Fruit fly (Drosophila melanogaster): ENCODE data around the gene CG11970.
A peak's percentile ranks its signal among the peaks of the same experiment; 100 is the strongest.

The CG11970 gene

DNA sequence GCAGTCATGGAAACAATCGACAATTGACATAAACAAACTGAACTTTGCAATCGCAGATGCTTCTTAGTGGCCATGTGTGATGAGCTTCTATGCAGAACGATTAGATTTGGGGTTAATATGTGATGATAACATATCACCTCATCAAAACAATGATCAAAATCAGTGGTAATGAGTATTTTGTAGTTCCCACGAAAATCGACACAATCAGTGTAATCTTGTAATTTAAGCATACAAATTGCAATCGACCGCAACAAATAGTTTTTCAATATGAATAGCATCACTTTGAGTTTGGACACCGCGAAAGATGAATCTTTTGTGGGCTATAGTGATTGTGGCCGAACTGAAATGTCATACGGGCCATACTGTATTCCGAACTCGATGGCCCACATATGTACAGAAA is 12.9 kb downstream of the CG11970 start, which contains the start of gene CG11977:
TSS of gene CG11977 (plus strand) at position 301 of the 400 bp plus-strand sequence.
- TF ChIP-seq CG1620 (GFP tag; optimal IDR thresholded peaks at IDR 0.05): no peak
- TF ChIP-seq Mnt (GFP tag; optimal IDR thresholded peaks at IDR 0.05): no peak
- no peak for TF ChIP-seq cic (GFP tag; optimal IDR thresholded peaks at IDR 0.05)
- TF ChIP-seq Hr96 (GFP tag; optimal IDR thresholded peaks at IDR 0.05): no peak
- TF ChIP-seq CG7045 (GFP tag; optimal IDR thresholded peaks at IDR 0.05): no peak
- no peak for TF ChIP-seq cnc (optimal IDR thresholded peaks at IDR 0.05)
- TF ChIP-seq ovo (GFP tag; optimal IDR thresholded peaks at IDR 0.05): no peak
- no peak for TF ChIP-seq Crg-1 (GFP tag; optimal IDR thresholded peaks at IDR 0.05)
- no peak for TF ChIP-seq CG7101 (tag; optimal IDR thresholded peaks at IDR 0.05)
- TF ChIP-seq kay (GFP tag; ENCODE audit: borderline replicate concordance): no peak
- no peak for TF ChIP-seq pad (GFP tag; optimal IDR thresholded peaks at IDR 0.05)
- TF ChIP-seq CG14711 (tag; optimal IDR thresholded peaks at IDR 0.05): no peak
- no peak for TF ChIP-seq toe (GFP tag; optimal IDR thresholded peaks at IDR 0.05)
- TF ChIP-seq Clk (GFP tag; optimal IDR thresholded peaks at IDR 0.05): no peak
- no peak for TF ChIP-seq CG5204 (GFP tag; optimal IDR thresholded peaks at IDR 0.05)
- TF ChIP-seq bab1 (GFP tag; optimal IDR thresholded peaks at IDR 0.05): no peak
- no peak for TF ChIP-seq CG33017 (tag; optimal IDR thresholded peaks at IDR 0.05)
- TF ChIP-seq CG11617 (GFP tag; optimal IDR thresholded peaks at IDR 0.05): no peak
- TF ChIP-seq tj (GFP tag; optimal IDR thresholded peaks at IDR 0.05): no peak

DNA sequence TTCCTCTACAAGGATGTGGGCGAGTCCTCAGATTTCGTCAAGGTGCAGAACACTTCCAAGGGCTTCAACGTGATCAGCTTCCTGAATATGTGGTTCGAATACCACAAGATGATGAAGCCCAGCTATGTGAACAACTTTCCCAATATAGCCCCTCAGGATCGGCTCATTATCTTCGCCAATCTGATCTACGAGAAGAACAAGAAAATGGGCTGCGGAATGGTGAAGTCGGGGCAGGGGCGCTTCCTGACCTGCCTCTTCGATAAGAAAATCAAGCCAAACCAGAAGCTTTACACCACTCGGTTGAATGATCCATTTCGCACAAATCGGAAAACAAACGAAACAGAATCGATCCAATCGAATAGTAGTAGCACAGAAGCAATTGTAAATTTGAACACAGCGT is 13.7 kb downstream of the CG11970 start:
- TF ChIP-seq toe (GFP tag; optimal IDR thresholded peaks at IDR 0.05): no peak
- no peak for TF ChIP-seq CG5204 (GFP tag; optimal IDR thresholded peaks at IDR 0.05)
- no peak for TF ChIP-seq CG1620 (GFP tag; optimal IDR thresholded peaks at IDR 0.05)

DNA sequence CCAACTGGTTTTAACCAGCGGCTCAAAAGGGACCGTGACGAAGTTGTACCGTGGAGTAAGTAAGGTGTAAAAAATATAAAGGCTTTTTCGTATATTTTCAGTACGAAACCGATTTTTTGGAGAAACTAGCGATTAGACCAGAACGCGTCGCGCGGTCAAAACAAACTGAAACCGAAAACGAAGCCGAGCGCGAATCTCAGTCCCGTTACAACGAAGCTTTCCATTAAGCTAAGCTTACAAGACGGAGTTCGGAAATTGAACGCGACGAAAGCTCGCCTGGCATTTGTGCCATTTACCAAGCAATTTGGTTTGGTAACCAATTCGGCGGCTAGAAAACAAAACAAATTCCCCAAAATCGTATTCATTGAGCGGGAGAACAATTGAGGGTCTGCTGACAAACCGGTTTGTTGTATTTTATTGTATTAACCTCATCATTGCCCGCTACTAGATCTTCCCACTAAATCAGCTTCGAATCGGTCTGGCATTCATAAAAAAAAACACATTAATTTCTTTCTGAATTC is 17.3 kb downstream of the CG11970 start:
- peak; percentile 56 for TF ChIP-seq ovo (GFP tag; optimal IDR thresholded peaks at IDR 0.05)
- TF ChIP-seq CG1620 (GFP tag; optimal IDR thresholded peaks at IDR 0.05): no peak

DNA sequence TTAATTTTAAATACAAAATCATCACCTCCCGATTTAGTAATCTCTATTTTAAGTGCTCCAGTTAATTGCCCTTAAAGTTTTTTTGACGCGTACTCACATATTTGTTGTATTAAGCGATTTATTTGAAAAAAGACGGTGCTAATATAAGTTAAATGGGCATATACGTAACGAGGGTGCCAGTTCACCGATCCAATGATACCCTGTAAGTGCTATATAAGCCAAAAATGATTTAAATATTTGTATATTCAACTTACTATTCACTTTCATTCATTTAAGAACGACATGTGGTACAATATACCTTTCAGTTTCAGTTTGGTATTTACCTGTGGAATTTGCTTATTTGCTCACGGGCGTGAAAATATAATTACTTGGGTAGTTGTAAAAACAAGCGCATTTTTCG is 18.0 kb downstream of the CG11970 start:
- TF ChIP-seq CG7101 (tag; optimal IDR thresholded peaks at IDR 0.05): peak; percentile 34
- no peak for TF ChIP-seq bab1 (GFP tag; optimal IDR thresholded peaks at IDR 0.05)

DNA sequence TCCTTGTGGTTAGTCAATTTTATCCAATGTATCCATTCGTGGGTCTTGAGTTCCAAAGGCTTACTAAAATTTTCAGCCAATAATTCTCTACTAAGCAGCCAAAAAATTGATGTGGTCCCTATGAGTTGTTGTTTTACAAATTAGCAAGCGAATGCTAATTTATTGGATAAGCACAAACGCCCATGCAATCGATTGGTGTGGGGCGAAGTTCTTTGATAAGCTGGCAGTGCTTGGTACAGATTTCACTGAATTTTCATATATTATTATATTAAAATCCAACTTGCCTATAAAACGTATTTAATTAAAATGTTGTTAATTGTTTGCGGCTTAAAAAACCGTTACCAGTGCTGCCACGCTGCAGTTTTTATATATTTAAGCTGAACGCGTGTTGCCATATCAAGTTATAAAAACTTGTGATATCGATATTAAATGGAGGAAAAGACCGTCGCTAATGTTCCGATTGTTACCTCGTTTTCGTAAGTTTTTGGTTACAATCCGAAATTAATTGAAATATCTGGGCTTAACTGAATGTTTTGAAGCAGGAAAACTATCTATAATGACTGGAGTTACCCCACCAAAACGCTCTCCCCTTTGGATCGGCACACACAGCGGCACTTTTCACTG is 19.2 kb downstream of the CG11970 start, which contains the start of the genes CG31100 and CG11980:
TSS of gene CG31100 (minus strand) at position 51 of the 624 bp plus-strand sequence.
TSS of gene CG11980 (plus strand) at position 418 of the 624 bp plus-strand sequence.
- TF ChIP-seq CG12768 (GFP tag; optimal IDR thresholded peaks at IDR 0.05) (no peak), Clk (GFP tag; optimal IDR thresholded peaks at IDR 0.05) (no peak), bab1 (GFP tag; optimal IDR thresholded peaks at IDR 0.05) (peak; percentile 34), Mnt (GFP tag; optimal IDR thresholded peaks at IDR 0.05) (peak; percentile 39), tj (GFP tag; optimal IDR thresholded peaks at IDR 0.05) (no peak), CG1620 (GFP tag; optimal IDR thresholded peaks at IDR 0.05) (no peak), Hr96 (GFP tag; optimal IDR thresholded peaks at IDR 0.05) (no peak), CG7101 (tag; optimal IDR thresholded peaks at IDR 0.05) (no peak), pad (GFP tag; optimal IDR thresholded peaks at IDR 0.05) (no peak)

DNA sequence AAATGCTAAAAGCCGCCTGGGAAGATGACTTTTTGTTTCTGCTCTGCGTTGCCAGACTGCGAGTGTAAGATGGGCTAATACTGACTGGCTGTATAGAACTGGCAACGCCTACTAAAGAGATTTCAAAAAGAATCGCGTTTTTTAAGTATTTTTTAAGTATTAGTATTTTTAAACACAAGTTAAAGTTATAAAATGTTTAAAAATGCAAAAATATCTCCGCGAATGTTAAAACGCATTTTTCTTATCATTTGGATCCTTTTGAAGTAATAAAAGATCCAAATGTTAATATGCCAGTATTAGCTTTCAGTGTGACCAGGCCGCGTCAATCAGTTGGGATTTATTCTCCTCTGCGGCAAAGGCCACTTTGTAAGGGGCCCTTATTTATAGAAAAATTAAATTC is 21.6 kb downstream of the CG11970 start, which contains the start of the genes Prosbeta3 and Iru:
TSS of gene Prosbeta3 (minus strand) at position 98 of the 400 bp plus-strand sequence.
TSS of gene Iru (plus strand) at position 328 of the 400 bp plus-strand sequence.
- TF ChIP-seq Mnt (GFP tag; optimal IDR thresholded peaks at IDR 0.05) (peak; percentile 4), kay (GFP tag; ENCODE audit: borderline replicate concordance) (no peak), CG12768 (GFP tag; optimal IDR thresholded peaks at IDR 0.05) (no peak)

DNA sequence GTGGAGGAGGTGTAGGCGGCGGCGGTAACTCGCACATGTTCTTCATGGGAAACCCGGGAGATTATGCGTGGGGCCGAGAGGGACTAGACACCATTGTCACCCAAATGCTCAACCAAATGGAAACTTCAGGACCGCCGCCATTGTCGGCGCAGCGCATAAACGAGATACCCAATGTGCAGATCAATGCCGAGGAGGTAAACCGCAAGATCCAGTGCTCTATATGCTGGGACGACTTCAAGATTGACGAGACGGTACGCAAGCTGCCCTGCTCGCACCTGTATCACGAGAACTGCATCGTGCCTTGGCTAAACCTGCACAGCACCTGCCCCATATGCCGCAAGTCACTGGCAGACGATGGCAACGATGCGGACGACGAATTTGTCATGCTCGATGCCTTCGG is 22.7 kb downstream of the CG11970 start:
- TF ChIP-seq cnc (optimal IDR thresholded peaks at IDR 0.05) (no peak), Hr96 (GFP tag; optimal IDR thresholded peaks at IDR 0.05) (no peak), cic (GFP tag; optimal IDR thresholded peaks at IDR 0.05) (no peak), CG14711 (tag; optimal IDR thresholded peaks at IDR 0.05) (no peak), toe (GFP tag; optimal IDR thresholded peaks at IDR 0.05) (no peak), Crg-1 (GFP tag; optimal IDR thresholded peaks at IDR 0.05) (no peak)

DNA sequence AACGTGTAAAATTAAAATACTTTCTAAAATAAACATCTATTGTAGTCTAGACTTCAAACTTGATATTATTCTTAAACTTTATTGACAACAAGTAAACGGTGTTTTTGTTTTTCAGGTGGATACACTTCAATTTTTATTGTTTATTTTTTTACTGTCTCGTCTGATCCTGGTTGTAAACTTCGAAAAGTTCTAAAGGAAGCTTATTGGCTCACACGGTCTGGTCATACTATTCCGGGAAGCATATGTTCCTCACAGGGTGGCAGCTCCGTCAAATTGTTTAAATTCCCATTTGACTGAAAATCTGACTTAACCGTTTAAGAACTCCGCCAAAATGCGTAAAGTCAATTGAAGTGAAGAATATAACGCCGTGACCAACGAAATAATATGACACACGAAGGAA is 23.7 kb downstream of the CG11970 start, which contains the start of gene CG11983:
TSS of gene CG11983 (plus strand) at position 120 of the 400 bp plus-strand sequence.
- TF ChIP-seq CG14711 (tag; optimal IDR thresholded peaks at IDR 0.05) (no peak), bab1 (GFP tag; optimal IDR thresholded peaks at IDR 0.05) (peak; percentile 35), CG1620 (GFP tag; optimal IDR thresholded peaks at IDR 0.05) (no peak), CG11617 (GFP tag; optimal IDR thresholded peaks at IDR 0.05) (peak; percentile 10), CG7101 (tag; optimal IDR thresholded peaks at IDR 0.05) (no peak), CG12768 (GFP tag; optimal IDR thresholded peaks at IDR 0.05) (no peak), cnc (optimal IDR thresholded peaks at IDR 0.05) (no peak), Hr96 (GFP tag; optimal IDR thresholded peaks at IDR 0.05) (no peak), Crg-1 (GFP tag; optimal IDR thresholded peaks at IDR 0.05) (no peak), ovo (GFP tag; optimal IDR thresholded peaks at IDR 0.05) (no peak), cic (GFP tag; optimal IDR thresholded peaks at IDR 0.05) (peak; percentile 28), kay (GFP tag; ENCODE audit: borderline replicate concordance) (no peak), CG7045 (GFP tag; optimal IDR thresholded peaks at IDR 0.05) (no peak), Mnt (GFP tag; optimal IDR thresholded peaks at IDR 0.05) (no peak), tj (GFP tag; optimal IDR thresholded peaks at IDR 0.05) (no peak)
